Worm (Caenorhabditis elegans) whole organism, young adult: ENCODE data around the gene T04C12.11.

Experiments
- C17E4.6 ChIP-seq: fragments of 200-800 bp; sonication (Bioruptor generic); IDR thresholded peaks from 2 replicates; pipeline ENCODE4 v1.3.6; 2022; ENCODE audit warnings: missing genetic modification reagents, missing genetic modification characterization, missing compliant biosample characterization
- F33H1.4 ChIP-seq: fragments of 200-800 bp; sonication (Bioruptor generic); IDR thresholded peaks from 2 replicates; pipeline ENCODE4 v1.3.6; 2022; ENCODE audit warnings: missing genetic modification reagents, missing genetic modification characterization, missing compliant biosample characterization
- F52B5.7 ChIP-seq: sonication (generic microtip); optimal IDR thresholded peaks from 2 replicates; lab custom pipeline; 2016; ENCODE audit warnings: mild to moderate bottlenecking, missing genetic modification characterization, missing compliant biosample characterization
- F57A8.1 ChIP-seq: fragments of 200-800 bp; sonication (Bioruptor generic); optimal IDR thresholded peaks from 2 replicates; lab custom pipeline; 2018; ENCODE audit warnings: mild to moderate bottlenecking, missing genetic modification characterization, moderate library complexity, missing compliant biosample characterization
- Y95B8A.8 ChIP-seq: fragments of 200-800 bp; sonication (Bioruptor generic); IDR thresholded peaks from 2 replicates; pipeline ENCODE4 v1.3.6; 2022; ENCODE audit warnings: missing genetic modification reagents, missing genetic modification characterization, missing compliant biosample characterization
- ZK185.1 ChIP-seq: sonication (generic microtip); optimal IDR thresholded peaks from 2 replicates; lab custom pipeline; 2016; ENCODE audit warnings: mild to moderate bottlenecking, missing genetic modification characterization, missing compliant biosample characterization; ENCODE audit not compliant: poor library complexity, severe bottlenecking
- ama-1 ChIP-seq, 3 experiments: fragments of 150-350 bp in 1 of 3; sonication (generic microtip) in 2 of 3; optimal IDR thresholded peaks; 2 replicates each; lab custom pipeline; 2014 to 2018; ENCODE audit warnings: missing biosample characterization in 2 of 3, missing genetic modification characterization in 2 of 3, missing genetic modification reagents in 2 of 3
- aptf-2 ChIP-seq: fragments of 200-800 bp; sonication (Bioruptor generic); conservative IDR thresholded peaks from 2 replicates; pipeline ENCODE4 v1.3.6; 2022; ENCODE audit warnings: missing genetic modification reagents, missing genetic modification characterization, missing compliant biosample characterization
- athp-1 ChIP-seq: sonication (generic microtip); optimal IDR thresholded peaks from 2 replicates; lab custom pipeline; 2017; ENCODE audit warnings: mild to moderate bottlenecking, missing genetic modification characterization, missing compliant biosample characterization
- attf-3 ChIP-seq: fragments of 200-800 bp; sonication (Bioruptor generic); conservative IDR thresholded peaks from 2 replicates; pipeline ENCODE4 v1.3.6; 2022; ENCODE audit warnings: missing genetic modification reagents, missing genetic modification characterization, missing compliant biosample characterization
- ccch-3 ChIP-seq: fragments of 200-800 bp; sonication (Bioruptor generic); optimal IDR thresholded peaks from 2 replicates; lab custom pipeline; 2018; ENCODE audit warnings: mild to moderate bottlenecking, missing genetic modification characterization, missing compliant biosample characterization
- cebp-1 ChIP-seq, 2 experiments: fragments of 200-800 bp in 1 of 2; sonication (Bioruptor generic) in 1 of 2; sonication (generic microtip) in 1 of 2; IDR thresholded peaks in 1 of 2; optimal IDR thresholded peaks in 1 of 2; 2 replicates each; pipeline versions ENCODE4 v1.3.6 to Lab custom; 2017 to 2022; ENCODE audit warnings: missing compliant biosample characterization in 2 of 2, missing genetic modification characterization in 2 of 2, mild to moderate bottlenecking in 1 of 2, missing genetic modification reagents in 1 of 2, moderate library complexity in 1 of 2
- dox-1 ChIP-seq: fragments of 200-800 bp; sonication (Bioruptor generic); IDR thresholded peaks from 2 replicates; pipeline ENCODE4 v1.3.6; 2022; ENCODE audit warnings: missing genetic modification reagents, missing genetic modification characterization, missing compliant biosample characterization
- dpl-1 ChIP-seq: fragments of 150-350 bp; optimal IDR thresholded peaks from 2 replicates; lab custom pipeline; 2014; ENCODE audit warnings: missing biosample characterization, missing genetic modification reagents, missing genetic modification characterization
- egl-18 ChIP-seq: fragments of 200-800 bp; sonication (Bioruptor generic); IDR thresholded peaks from 2 replicates; pipeline ENCODE4 v1.3.6; 2022; ENCODE audit warnings: missing genetic modification reagents, missing genetic modification characterization, missing compliant biosample characterization
- egrh-3 ChIP-seq: fragments of 200-800 bp; sonication (Bioruptor generic); IDR thresholded peaks from 2 replicates; pipeline ENCODE4 v1.3.6; 2022; ENCODE audit warnings: missing genetic modification reagents, missing genetic modification characterization, missing compliant biosample characterization
- ekl-4 ChIP-seq: fragments of 200-800 bp; sonication (Bioruptor generic); IDR thresholded peaks from 2 replicates; pipeline ENCODE4 v1.3.6; 2022; ENCODE audit warnings: missing genetic modification reagents, missing genetic modification characterization, missing compliant biosample characterization
- fkh-3 ChIP-seq: sonication (generic microtip); optimal IDR thresholded peaks from 2 replicates; lab custom pipeline; 2016; ENCODE audit warnings: mild to moderate bottlenecking, missing genetic modification characterization, missing compliant biosample characterization
- gei-17 ChIP-seq: fragments of 200-800 bp; sonication (Bioruptor generic); optimal IDR thresholded peaks from 2 replicates; lab custom pipeline; 2018; ENCODE audit warnings: mild to moderate bottlenecking, missing genetic modification characterization, missing compliant biosample characterization
- hsf-1 ChIP-seq: fragments of 200-800 bp; sonication (Bioruptor generic); IDR thresholded peaks from 2 replicates; pipeline ENCODE4 v1.3.6; 2022; ENCODE audit warnings: missing genetic modification reagents, missing genetic modification characterization, missing compliant biosample characterization
- lir-1 ChIP-seq: fragments of 200-800 bp; sonication (Bioruptor generic); conservative IDR thresholded peaks from 2 replicates; pipeline ENCODE4 v1.3.6; 2022; ENCODE audit warnings: missing genetic modification reagents, missing genetic modification characterization, missing compliant biosample characterization
- lsl-1 ChIP-seq: fragments of 200-800 bp; sonication (Bioruptor generic); optimal IDR thresholded peaks from 2 replicates; lab custom pipeline; 2018; ENCODE audit warnings: mild to moderate bottlenecking, missing genetic modification characterization, moderate library complexity, missing compliant biosample characterization
- madf-3 ChIP-seq: fragments of 200-800 bp; sonication (Bioruptor generic); IDR thresholded peaks from 2 replicates; pipeline ENCODE4 v1.3.6; 2022; ENCODE audit warnings: missing genetic modification reagents, missing genetic modification characterization, missing compliant biosample characterization
- madf-8 ChIP-seq: fragments of 200-800 bp; sonication (Bioruptor generic); conservative IDR thresholded peaks from 2 replicates; pipeline ENCODE4 v1.3.6; 2022; ENCODE audit warnings: missing genetic modification reagents, missing genetic modification characterization, missing compliant biosample characterization
- mcd-1 ChIP-seq: fragments of 200-800 bp; sonication (Bioruptor generic); IDR thresholded peaks from 2 replicates; pipeline ENCODE4 v1.3.6; 2022; ENCODE audit warnings: missing genetic modification reagents, missing genetic modification characterization, missing compliant biosample characterization
- mxl-1 ChIP-seq: sonication (generic microtip); optimal IDR thresholded peaks from 2 replicates; lab custom pipeline; 2016; ENCODE audit warnings: missing genetic modification characterization, missing compliant biosample characterization
- nfya-1 ChIP-seq: sonication (generic microtip); optimal IDR thresholded peaks from 2 replicates; lab custom pipeline; 2017; ENCODE audit warnings: antibody characterized with exemption, missing compliant biosample characterization, missing genetic modification characterization, borderline replicate concordance; ENCODE audit not compliant: insufficient read depth
- nfyb-1 ChIP-seq: fragments of 200-800 bp; sonication (Bioruptor generic); IDR thresholded peaks from 2 replicates; pipeline ENCODE4 v1.3.6; 2022; ENCODE audit warnings: missing genetic modification reagents, missing genetic modification characterization, missing compliant biosample characterization
- nhr-179 ChIP-seq: sonication (generic microtip); optimal IDR thresholded peaks from 2 replicates; lab custom pipeline; 2016; ENCODE audit warnings: mild to moderate bottlenecking, missing genetic modification characterization, missing compliant biosample characterization
- nhr-27 ChIP-seq: fragments of 200-800 bp; sonication (Bioruptor generic); optimal IDR thresholded peaks from 2 replicates; lab custom pipeline; 2018; ENCODE audit warnings: mild to moderate bottlenecking, missing genetic modification characterization, moderate library complexity, missing compliant biosample characterization
- nhr-80 ChIP-seq: sonication (generic microtip); optimal IDR thresholded peaks from 2 replicates; lab custom pipeline; 2016; ENCODE audit warnings: missing genetic modification characterization, missing compliant biosample characterization
- rcor-1 ChIP-seq: fragments of 200-800 bp; sonication (Bioruptor generic); IDR thresholded peaks from 2 replicates; pipeline ENCODE4 v1.3.6; 2022; ENCODE audit warnings: missing genetic modification reagents, missing genetic modification characterization, missing compliant biosample characterization
- somi-1 ChIP-seq: fragments of 200-800 bp; sonication (Bioruptor generic); optimal IDR thresholded peaks from 2 replicates; lab custom pipeline; 2018; ENCODE audit warnings: mild to moderate bottlenecking, missing genetic modification characterization, missing compliant biosample characterization
- tbx-9 ChIP-seq: sonication (generic microtip); optimal IDR thresholded peaks from 2 replicates; lab custom pipeline; 2016; ENCODE audit warnings: borderline replicate concordance, missing genetic modification characterization, inconsistent platforms, missing compliant biosample characterization
- tlf-1 ChIP-seq: fragments of 200-800 bp; sonication (Bioruptor generic); optimal IDR thresholded peaks from 2 replicates; lab custom pipeline; 2018; ENCODE audit warnings: mild to moderate bottlenecking, missing genetic modification characterization, missing compliant biosample characterization
- ztf-26 ChIP-seq: sonication (generic microtip); optimal IDR thresholded peaks from 2 replicates; lab custom pipeline; 2017; ENCODE audit warnings: missing genetic modification characterization, missing compliant biosample characterization
- ztf-6 ChIP-seq: fragments of 200-800 bp; sonication (Bioruptor generic); IDR thresholded peaks from 2 replicates; pipeline ENCODE4 v1.3.6; 2022; ENCODE audit warnings: missing genetic modification reagents, missing genetic modification characterization, missing compliant biosample characterization

T04C12.11 gene

ce11 chrV:11046730-11047129 lies 13.4 kb downstream of the T04C12.11 start, which contains the start of gene dhs-18:
Gene dhs-18 (minus strand): TSS chrV:11046833.
- TF ChIP-seq nhr-80 (tag; lab: Kevin White, UChicago) (peak; percentile 14), dpl-1 (no peak)
- TF ChIP-seq, all 124 proteins: peak for 1

DNA sequence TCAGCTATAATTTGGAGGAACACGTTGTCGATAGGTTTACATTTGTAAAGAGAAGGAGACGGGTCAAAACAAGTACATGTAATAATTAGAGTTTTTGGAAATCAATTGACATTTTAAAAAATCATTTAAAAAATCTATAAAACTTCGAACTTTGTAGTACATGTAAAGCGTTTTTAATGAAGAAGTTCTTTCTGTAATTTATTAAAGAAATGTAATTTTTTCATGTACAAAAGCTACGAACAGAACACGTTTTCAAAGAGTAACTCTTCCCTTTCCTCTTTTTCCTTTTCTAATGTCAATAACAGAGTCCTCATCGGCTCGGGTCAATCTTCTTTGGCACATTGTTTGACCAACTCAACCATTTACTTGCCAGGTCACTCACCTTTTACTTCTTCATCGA lies 16.3 kb downstream of the T04C12.11 start, which contains the start of gene C45B11.6:
Gene C45B11.6, plus strand, starts transcription at position 301 of the 400 bp plus-strand sequence.
- no peak for TF ChIP-seq egl-18
- TF ChIP-seq fkh-3: no peak
- TF ChIP-seq C17E4.6 (GFP tag; lab: Robert Waterston, UW): no peak
- no peak for TF ChIP-seq madf-3 (GFP tag; lab: Robert Waterston, UW)
- TF ChIP-seq aptf-2 (GFP tag; lab: Robert Waterston, UW): no peak
- no peak for TF ChIP-seq somi-1

- TF ChIP-seq cebp-1 (GFP tag; IDR thresholded peaks at IDR 0.05; lab: Robert Waterston, UW): 0 out of 2 replicates have a peak, but pooled peaks have one; percentile 35
- peak; percentile 83 for TF ChIP-seq cebp-1 (tag; optimal IDR thresholded peaks at IDR 0.05; lab: Kevin White, UChicago)
- TF ChIP-seq nhr-179 (tag; lab: Kevin White, UChicago): no peak
- TF ChIP-seq nhr-80 (tag; lab: Kevin White, UChicago): peak; percentile 7
Measured at ce11 chrV:11042538-11042937, 17.6 kb downstream of the T04C12.11 start, which contains the start of gene C45B11.2. Gene C45B11.2 (plus strand): TSS chrV:11042710.

DNA sequence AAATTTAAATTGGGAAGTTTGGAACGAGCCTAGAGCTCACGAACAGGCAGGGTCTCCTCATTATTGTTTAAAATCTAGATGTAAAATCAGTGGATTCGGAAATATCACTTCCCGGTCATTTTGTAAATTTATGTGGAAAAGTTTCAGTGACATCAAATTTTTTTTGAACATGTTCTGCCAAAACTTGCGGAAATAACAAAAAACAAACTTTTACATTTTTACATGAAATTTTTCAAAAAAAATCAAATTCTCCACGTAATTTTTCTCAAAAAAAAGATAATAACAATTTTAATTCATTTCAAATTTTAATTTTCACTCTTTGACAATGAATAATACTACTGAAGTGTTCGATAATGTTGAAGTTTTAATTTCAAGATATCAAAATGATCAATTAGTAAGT lies 18.6 kb downstream of the T04C12.11 start, which contains the start of gene C45B11.5:
Gene C45B11.5, plus strand, starts transcription at position 301 of the 400 bp plus-strand sequence.
- TF ChIP-seq madf-8 (GFP tag; lab: Robert Waterston, UW) (no peak), F33H1.4 (no peak), hsf-1 (GFP tag; lab: Robert Waterston, UW) (no peak), egrh-3 (no peak), ZK185.1 (tag; lab: Kevin White, UChicago) (no peak), somi-1 (no peak), Y95B8A.8 (no peak), attf-3 (GFP tag; lab: Robert Waterston, UW) (no peak), lir-1 (GFP tag; lab: Robert Waterston, UW) (no peak), ekl-4 (GFP tag; lab: Robert Waterston, UW) (no peak), ama-1 (optimal IDR thresholded peaks at IDR 0.05; lab: Kevin White, UChicago) (no peak), ama-1 (GFP tag; optimal IDR thresholded peaks at IDR 0.05; lab: Kevin White, UChicago) (no peak), athp-1 (tag; lab: Kevin White, UChicago) (no peak), gei-17 (no peak)

- no peak for TF ChIP-seq ztf-26 (tag; lab: Kevin White, UChicago)
- TF ChIP-seq ztf-6 (GFP tag; lab: Robert Waterston, UW): no peak
- TF ChIP-seq tlf-1 (GFP tag; lab: Kevin White, UChicago): no peak
- no peak for TF ChIP-seq rcor-1 (GFP tag; lab: Robert Waterston, UW)
- TF ChIP-seq madf-3 (GFP tag; lab: Robert Waterston, UW): no peak
- no peak for TF ChIP-seq tbx-9 (tag; lab: Kevin White, UChicago)
- TF ChIP-seq dox-1 (GFP tag; lab: Robert Waterston, UW): no peak
- TF ChIP-seq nhr-27: no peak
- TF ChIP-seq F52B5.7 (tag; lab: Kevin White, UChicago): no peak
- TF ChIP-seq nhr-80 (tag; lab: Kevin White, UChicago): no peak
- no peak for TF ChIP-seq F57A8.1 (GFP tag; lab: Kevin White, UChicago)
- no peak for TF ChIP-seq mcd-1
- TF ChIP-seq nfya-1 (tag; lab: Kevin White, UChicago): no peak
- TF ChIP-seq lsl-1 (GFP tag; lab: Kevin White, UChicago): no peak
- no peak for TF ChIP-seq nfyb-1 (GFP tag; lab: Robert Waterston, UW)
- no peak for TF ChIP-seq mxl-1 (tag; lab: Kevin White, UChicago)
- no peak for TF ChIP-seq ccch-3 (GFP tag; lab: Kevin White, UChicago)
Measured at ce11 chrV:11040473-11040872, 19.6 kb downstream of the T04C12.11 start, which contains the start of gene C45B11.8. Gene C45B11.8 (plus strand): TSS chrV:11040773.
